Worm (Caenorhabditis elegans): ENCODE results near the gene K12H6.12.
A peak's percentile ranks its signal among the peaks of the same experiment; 100 is the strongest.

The K12H6.12 gene

DNA sequence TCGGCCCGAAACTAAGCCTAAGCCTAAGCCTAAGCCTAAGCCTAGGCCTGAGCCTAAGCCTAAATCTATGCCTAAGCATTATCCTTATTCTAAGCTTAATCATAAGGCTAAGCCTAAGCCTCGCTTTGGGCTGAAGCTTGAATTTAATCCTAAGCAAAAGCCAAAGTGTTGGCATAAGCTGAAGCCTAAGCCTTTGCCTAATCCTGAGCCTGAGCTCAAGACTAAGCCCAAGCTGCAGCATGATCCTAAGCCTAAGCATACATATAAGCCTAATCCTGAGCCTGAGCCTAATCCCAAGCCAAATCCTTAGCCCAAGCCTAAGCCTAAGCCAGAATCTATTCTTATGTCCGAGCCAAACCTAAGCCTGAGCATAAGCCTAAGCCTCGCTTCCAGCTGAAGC, 38.6 kb downstream of the K12H6.12 start:
- peak; percentile 94 for TF ChIP-seq dve-1 (tag; optimal IDR thresholded peaks at IDR 0.05)
- TF ChIP-seq unc-86 (tag; optimal IDR thresholded peaks at IDR 0.05): no peak

DNA sequence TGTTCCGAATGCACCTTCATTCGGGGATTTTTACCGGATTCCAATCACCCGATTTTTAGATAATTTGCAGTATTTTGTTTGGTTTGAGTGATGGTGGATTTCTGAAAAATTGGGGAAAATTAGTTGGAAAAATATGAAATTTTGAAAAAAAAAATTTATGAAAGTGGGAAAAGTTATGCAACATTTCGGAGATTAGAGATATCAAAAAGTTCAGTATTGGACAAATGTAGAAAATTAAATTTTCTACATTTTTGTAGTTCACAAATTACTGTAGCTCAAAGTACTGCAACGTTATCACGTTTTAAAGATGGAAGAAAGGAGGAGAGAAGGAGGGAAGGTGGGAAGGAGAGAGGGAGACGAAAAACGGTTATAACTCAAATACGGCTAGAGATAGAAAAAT, 44.5 kb downstream of the K12H6.12 start, which contains the start of gene ptc-3:
Gene ptc-3, minus strand, starts transcription at position 101 of the 400 bp plus-strand sequence.
- TF ChIP-seq hlh-8 (tag; optimal IDR thresholded peaks at IDR 0.05) (no peak), unc-3 (GFP tag; conservative IDR thresholded peaks at IDR 0.05) (no peak), unc-3 (tag; optimal IDR thresholded peaks at IDR 0.05) (no peak), sdc-2 (tag; optimal IDR thresholded peaks at IDR 0.05) (no peak), K09A11.1 (tag; optimal IDR thresholded peaks at IDR 0.05; ENCODE audit: insufficient read depth) (no peak), ztf-16 (tag; optimal IDR thresholded peaks at IDR 0.05) (no peak), fkh-6 (tag; optimal IDR thresholded peaks at IDR 0.05) (no peak), ceh-34 (tag; optimal IDR thresholded peaks at IDR 0.05) (no peak), lin-11 (tag; optimal IDR thresholded peaks at IDR 0.05) (no peak), che-1 (tag; optimal IDR thresholded peaks at IDR 0.05) (no peak), rnt-1 (tag; optimal IDR thresholded peaks at IDR 0.05) (no peak), T23F11.4 (GFP tag; optimal IDR thresholded peaks at IDR 0.05) (no peak)

ce11 chrII:2853767-2854166, 45.8 kb downstream of the K12H6.12 start:
- TF ChIP-seq pha-4 (tag; optimal IDR thresholded peaks at IDR 0.05): no peak
- TF ChIP-seq eyg-1 (tag; optimal IDR thresholded peaks at IDR 0.05): no peak
- no peak for TF ChIP-seq ceh-30 (tag; optimal IDR thresholded peaks at IDR 0.05)
- TF ChIP-seq pax-1 (tag; optimal IDR thresholded peaks at IDR 0.05): no peak
- no peak for TF ChIP-seq nhr-232 (tag; optimal IDR thresholded peaks at IDR 0.05)
- no peak for TF ChIP-seq ceh-6 (GFP tag; optimal IDR thresholded peaks at IDR 0.05)
- TF ChIP-seq ahr-1 (tag; optimal IDR thresholded peaks at IDR 0.05): no peak
- no peak for TF ChIP-seq lim-6 (tag; optimal IDR thresholded peaks at IDR 0.05)
- no peak for TF ChIP-seq ceh-2 (tag; optimal IDR thresholded peaks at IDR 0.05)
- no peak for TF ChIP-seq ceh-31 (tag; optimal IDR thresholded peaks at IDR 0.05)
- TF ChIP-seq nhr-11 (tag; optimal IDR thresholded peaks at IDR 0.05): no peak
- TF ChIP-seq ceh-34 (tag; optimal IDR thresholded peaks at IDR 0.05): no peak
- no peak for TF ChIP-seq tbx-2 (tag; optimal IDR thresholded peaks at IDR 0.05)
- no peak for TF ChIP-seq rnt-1 (tag; optimal IDR thresholded peaks at IDR 0.05)
- TF ChIP-seq K02D7.2 (tag; optimal IDR thresholded peaks at IDR 0.05): no peak
- no peak for TF ChIP-seq hlh-6 (tag; optimal IDR thresholded peaks at IDR 0.05)
- no peak for TF ChIP-seq ceh-48 (tag; optimal IDR thresholded peaks at IDR 0.05)
- no peak for TF ChIP-seq unc-3 (GFP tag; conservative IDR thresholded peaks at IDR 0.05)
- TF ChIP-seq unc-3 (tag; optimal IDR thresholded peaks at IDR 0.05): no peak
- TF ChIP-seq nfya-1 (tag; optimal IDR thresholded peaks at IDR 0.05): no peak
- TF ChIP-seq ama-1 (optimal IDR thresholded peaks at IDR 0.05): no peak

- no peak for TF ChIP-seq hlh-30 (tag; optimal IDR thresholded peaks at IDR 0.05; ENCODE audit: insufficient read depth)
- no peak for TF ChIP-seq odd-2 (tag; optimal IDR thresholded peaks at IDR 0.05)
- no peak for TF ChIP-seq syd-9 (tag; optimal IDR thresholded peaks at IDR 0.05)
- peak; percentile 11 for TF ChIP-seq hlh-6 (tag; optimal IDR thresholded peaks at IDR 0.05)
- TF ChIP-seq ceh-24 (tag; optimal IDR thresholded peaks at IDR 0.05): no peak
- TF ChIP-seq ceh-31 (tag; optimal IDR thresholded peaks at IDR 0.05): peak; percentile 41
- no peak for TF ChIP-seq pqm-1 (tag; optimal IDR thresholded peaks at IDR 0.05)
- TF ChIP-seq fkh-10 (GFP tag; optimal IDR thresholded peaks at IDR 0.05): no peak
- TF ChIP-seq che-1 (tag; optimal IDR thresholded peaks at IDR 0.05): no peak
Measured at ce11 chrII:2854794-2855193, 46.8 kb downstream of the K12H6.12 start.

DNA sequence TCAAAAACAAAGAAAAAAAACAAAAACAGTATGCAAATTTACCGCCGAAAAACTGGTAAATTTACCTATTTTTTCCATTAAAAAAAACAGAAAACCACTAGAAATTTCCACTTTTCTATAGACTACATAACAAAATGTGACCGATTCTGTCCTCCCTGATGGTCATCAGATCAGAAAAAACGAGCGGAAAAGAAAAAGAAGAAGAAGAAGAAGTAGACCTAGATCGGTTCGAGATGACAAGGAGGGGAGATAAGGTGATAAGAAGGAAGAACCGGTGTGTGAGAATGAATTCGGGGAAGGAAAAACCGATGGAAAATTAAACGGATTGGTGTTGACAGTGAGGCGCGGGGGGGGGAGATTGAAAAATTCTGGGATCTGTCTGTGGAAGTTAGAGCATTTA, 48.2 kb downstream of the K12H6.12 start:
- TF ChIP-seq rnt-1 (tag; optimal IDR thresholded peaks at IDR 0.05) (no peak), pros-1 (tag; optimal IDR thresholded peaks at IDR 0.05) (no peak), K02D7.2 (tag; optimal IDR thresholded peaks at IDR 0.05) (no peak), ets-4 (tag; optimal IDR thresholded peaks at IDR 0.05) (no peak), C38D4.7 (GFP tag; optimal IDR thresholded peaks at IDR 0.05) (no peak), ama-1 (optimal IDR thresholded peaks at IDR 0.05) (no peak)
